Worm (Caenorhabditis elegans) whole organism, early embryonic: ENCODE data around the gene srlf-37.

Experiments
- ama-1 ChIP-seq: fragments of 150-350 bp; optimal IDR thresholded peaks from 2 replicates; lab custom pipeline; 2014
- ceh-13 ChIP-seq: fragments of 200-800 bp; sonication (Bioruptor generic); optimal IDR thresholded peaks from 2 replicates; lab custom pipeline; 2018; ENCODE audit warnings: mild to moderate bottlenecking, missing genetic modification characterization, missing compliant biosample characterization
- ceh-36 ChIP-seq: sonication (generic microtip); optimal IDR thresholded peaks from 2 replicates; lab custom pipeline; 2016; ENCODE audit warnings: missing genetic modification characterization, inconsistent platforms, missing compliant biosample characterization
- ets-7 ChIP-seq: sonication (generic microtip); optimal IDR thresholded peaks from 2 replicates; lab custom pipeline; 2016; ENCODE audit warnings: missing genotype, missing genetic modification characterization, missing compliant biosample characterization
- flt-1 ChIP-seq: fragments of 200-800 bp; sonication (Bioruptor generic); IDR thresholded peaks from 2 replicates; pipeline ENCODE4 v1.3.6; 2022; ENCODE audit warnings: missing genetic modification characterization, missing compliant biosample characterization
- hmg-4 ChIP-seq: fragments of 200-800 bp; sonication (Bioruptor generic); optimal IDR thresholded peaks from 2 replicates; lab custom pipeline; 2018; ENCODE audit warnings: mild to moderate bottlenecking, missing genetic modification characterization, missing compliant biosample characterization
- scrt-1 ChIP-seq: fragments of 200-800 bp; sonication (Bioruptor generic); IDR thresholded peaks from 2 replicates; pipeline ENCODE4 v1.3.6; 2022; ENCODE audit warnings: missing genetic modification characterization, missing compliant biosample characterization
- tbx-11 ChIP-seq: fragments of 200-800 bp; sonication (Bioruptor generic); IDR thresholded peaks from 2 replicates; pipeline ENCODE4 v1.3.6; 2022; ENCODE audit warnings: missing genetic modification characterization, missing compliant biosample characterization
- tra-4 ChIP-seq: sonication (generic microtip); optimal IDR thresholded peaks from 2 replicates; lab custom pipeline; 2017; ENCODE audit warnings: missing genetic modification characterization, missing compliant biosample characterization

DNA sequence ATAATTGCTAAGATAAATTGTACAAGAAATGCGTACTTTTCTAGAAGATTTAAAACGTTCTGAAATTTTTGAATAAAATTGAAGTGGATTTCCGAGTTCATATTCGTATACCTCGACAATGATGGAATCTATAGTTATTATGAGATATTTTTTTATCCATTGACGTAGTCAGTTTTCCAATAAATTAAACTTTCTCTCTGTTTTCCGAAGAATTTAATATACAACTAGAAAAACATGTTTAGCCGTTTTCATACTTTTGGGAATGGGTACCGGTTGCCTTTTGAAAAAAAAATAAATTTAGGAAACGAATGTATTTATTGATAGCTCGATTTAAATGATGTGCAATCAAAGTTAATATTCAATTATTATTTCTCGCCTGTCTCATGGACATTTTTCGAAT is 4.8 kb upstream of the srlf-37 start, which contains the start of gene srw-109:
- TF ChIP-seq tbx-11 (GFP tag; lab: Robert Waterston, UW) (no peak), ets-7 (tag; lab: Kevin White, UChicago) (no peak), ceh-13 (no peak), ama-1 (lab: Kevin White, UChicago) (no peak), tra-4 (tag; lab: Kevin White, UChicago) (no peak), scrt-1 (GFP tag; lab: Robert Waterston, UW) (no peak), hmg-4 (GFP tag; lab: Kevin White, UChicago) (no peak), flt-1 (GFP tag; lab: Robert Waterston, UW) (no peak), ceh-36 (tag; lab: Kevin White, UChicago) (no peak)
